Worm (Caenorhabditis elegans) whole organism, late embryonic: ENCODE measurements around the gene C45G9.12.

Source experiments
- C08G9.2 ChIP-seq: sonication (generic microtip); optimal IDR thresholded peaks from 2 replicates; lab custom pipeline; 2016; ENCODE audit warnings: mild to moderate bottlenecking, missing genetic modification characterization, moderate library complexity, missing compliant biosample characterization
- C38D4.7 ChIP-seq: fragments of 200-800 bp; sonication (Bioruptor generic); optimal IDR thresholded peaks from 2 replicates; lab custom pipeline; 2018; ENCODE audit warnings: mild to moderate bottlenecking, missing genetic modification characterization, moderate library complexity, missing compliant biosample characterization
- K02D7.2 ChIP-seq: sonication (generic microtip); optimal IDR thresholded peaks from 2 replicates; lab custom pipeline; 2017; ENCODE audit warnings: mild to moderate bottlenecking, missing genetic modification characterization, missing compliant biosample characterization
- T23F11.4 ChIP-seq: fragments of 200-800 bp; sonication (Bioruptor generic); optimal IDR thresholded peaks from 2 replicates; lab custom pipeline; 2018; ENCODE audit warnings: mild to moderate bottlenecking, missing genetic modification characterization, missing compliant biosample characterization
- Y22D7AL.16 ChIP-seq: sonication (generic microtip); optimal IDR thresholded peaks from 2 replicates; lab custom pipeline; 2016; ENCODE audit warnings: missing genetic modification characterization, missing compliant biosample characterization
- ahr-1 ChIP-seq: sonication (generic microtip); optimal IDR thresholded peaks from 2 replicates; lab custom pipeline; 2016; ENCODE audit warnings: missing genetic modification characterization, missing compliant biosample characterization
- ceh-14 ChIP-seq: sonication (generic microtip); optimal IDR thresholded peaks from 2 replicates; lab custom pipeline; 2016; ENCODE audit warnings: missing genotype, missing genetic modification characterization, missing compliant biosample characterization
- ceh-19 ChIP-seq: fragments of 200-800 bp; sonication (Bioruptor generic); optimal IDR thresholded peaks from 2 replicates; lab custom pipeline; 2018; ENCODE audit warnings: mild to moderate bottlenecking, missing genetic modification characterization, missing compliant biosample characterization
- ceh-2 ChIP-seq: sonication (generic microtip); optimal IDR thresholded peaks from 2 replicates; lab custom pipeline; 2016; ENCODE audit warnings: missing genotype, missing genetic modification characterization, missing compliant biosample characterization
- ceh-24 ChIP-seq: sonication (generic microtip); optimal IDR thresholded peaks from 2 replicates; lab custom pipeline; 2016; ENCODE audit warnings: mild to moderate bottlenecking, missing genetic modification characterization, missing compliant biosample characterization
- ceh-30 ChIP-seq: fragments of 150-350 bp; optimal IDR thresholded peaks from 2 replicates; lab custom pipeline; 2014; ENCODE audit warnings: missing biosample characterization, missing genetic modification characterization
- ceh-34 ChIP-seq: sonication (generic microtip); optimal IDR thresholded peaks from 2 replicates; lab custom pipeline; 2016; ENCODE audit warnings: mild to moderate bottlenecking, missing genetic modification characterization, missing compliant biosample characterization
- ceh-45 ChIP-seq: fragments of 200-800 bp; sonication (Bioruptor generic); IDR thresholded peaks from 2 replicates; pipeline ENCODE4 v1.3.6; 2022; ENCODE audit warnings: missing genetic modification reagents, missing genetic modification characterization, missing compliant biosample characterization
- ceh-9 ChIP-seq: sonication (generic microtip); optimal IDR thresholded peaks from 2 replicates; lab custom pipeline; 2016; ENCODE audit warnings: mild to moderate bottlenecking, missing genetic modification characterization, inconsistent platforms, missing compliant biosample characterization
- che-1 ChIP-seq: sonication (generic microtip); optimal IDR thresholded peaks from 2 replicates; lab custom pipeline; 2016; ENCODE audit warnings: mild to moderate bottlenecking, missing genetic modification characterization, missing compliant biosample characterization
- dmd-4 ChIP-seq: sonication (generic microtip); optimal IDR thresholded peaks from 2 replicates; lab custom pipeline; 2016; ENCODE audit warnings: borderline replicate concordance, missing genetic modification characterization, missing compliant biosample characterization
- dve-1 ChIP-seq: sonication (generic microtip); optimal IDR thresholded peaks from 2 replicates; lab custom pipeline; 2017; ENCODE audit warnings: antibody characterized with exemption, mild to moderate bottlenecking, missing genetic modification characterization, missing compliant biosample characterization
- elt-2 ChIP-seq: sonication (generic microtip); optimal IDR thresholded peaks from 2 replicates; lab custom pipeline; 2016; ENCODE audit warnings: missing genetic modification reagents, missing genetic modification characterization, missing compliant biosample characterization
- elt-4 ChIP-seq: sonication (generic microtip); optimal IDR thresholded peaks from 2 replicates; lab custom pipeline; 2016; ENCODE audit warnings: missing genetic modification characterization, missing compliant biosample characterization
- ets-4 ChIP-seq: sonication (generic microtip); optimal IDR thresholded peaks from 2 replicates; lab custom pipeline; 2016; ENCODE audit warnings: missing genetic modification characterization, missing compliant biosample characterization
- fax-1 ChIP-seq: sonication (generic microtip); optimal IDR thresholded peaks from 2 replicates; lab custom pipeline; 2016; ENCODE audit warnings: missing genotype, missing genetic modification characterization, missing compliant biosample characterization
- gmeb-2 ChIP-seq: sonication (generic microtip); optimal IDR thresholded peaks from 2 replicates; lab custom pipeline; 2016; ENCODE audit warnings: missing genetic modification characterization, inconsistent platforms, missing compliant biosample characterization
- hlh-6 ChIP-seq: sonication (generic microtip); optimal IDR thresholded peaks from 2 replicates; lab custom pipeline; 2016; ENCODE audit warnings: missing genotype, missing genetic modification characterization, missing compliant biosample characterization
- hlh-8 ChIP-seq: sonication (generic microtip); optimal IDR thresholded peaks from 2 replicates; lab custom pipeline; 2016; ENCODE audit warnings: missing genotype, missing genetic modification characterization, missing compliant biosample characterization
- lim-6 ChIP-seq: sonication (generic microtip); optimal IDR thresholded peaks from 2 replicates; lab custom pipeline; 2016; ENCODE audit warnings: missing genetic modification characterization, missing compliant biosample characterization
- lin-11 ChIP-seq: fragments of 200-800 bp; sonication (Bioruptor generic); optimal IDR thresholded peaks from 2 replicates; lab custom pipeline; 2018; ENCODE audit warnings: mild to moderate bottlenecking, missing genetic modification characterization, missing compliant biosample characterization
- madf-2 ChIP-seq: sonication (generic microtip); optimal IDR thresholded peaks from 2 replicates; lab custom pipeline; 2017; ENCODE audit warnings: missing genetic modification characterization, missing compliant biosample characterization
- mec-3 ChIP-seq: sonication (generic microtip); optimal IDR thresholded peaks from 2 replicates; lab custom pipeline; 2016; ENCODE audit warnings: borderline replicate concordance, missing genetic modification characterization, missing compliant biosample characterization
- nfya-1 ChIP-seq: sonication (generic microtip); optimal IDR thresholded peaks from 2 replicates; lab custom pipeline; 2017; ENCODE audit warnings: missing genetic modification characterization, mild to moderate bottlenecking, missing compliant biosample characterization, antibody characterized with exemption, moderate library complexity
- nhr-232 ChIP-seq: sonication (generic microtip); optimal IDR thresholded peaks from 2 replicates; lab custom pipeline; 2016; ENCODE audit warnings: missing genetic modification characterization, missing compliant biosample characterization
- npax-4 ChIP-seq: sonication (generic microtip); optimal IDR thresholded peaks from 2 replicates; lab custom pipeline; 2016; ENCODE audit warnings: missing genetic modification characterization, missing compliant biosample characterization
- pat-9 ChIP-seq: fragments of 200-800 bp; sonication (Bioruptor generic); optimal IDR thresholded peaks from 2 replicates; lab custom pipeline; 2018; ENCODE audit warnings: mild to moderate bottlenecking, missing genetic modification characterization, moderate library complexity, missing compliant biosample characterization
- pha-2 ChIP-seq: sonication (generic microtip); optimal IDR thresholded peaks from 2 replicates; lab custom pipeline; 2017; ENCODE audit warnings: mild to moderate bottlenecking, missing genetic modification characterization, missing compliant biosample characterization
- pqm-1 ChIP-seq: sonication (generic microtip); optimal IDR thresholded peaks from 2 replicates; lab custom pipeline; 2016; ENCODE audit warnings: missing genetic modification characterization, missing compliant biosample characterization
- pros-1 ChIP-seq: fragments of 150-350 bp; optimal IDR thresholded peaks from 2 replicates; lab custom pipeline; 2014; ENCODE audit warnings: missing biosample characterization, missing genetic modification reagents, missing genetic modification characterization
- rnt-1 ChIP-seq: sonication (generic microtip); optimal IDR thresholded peaks from 2 replicates; lab custom pipeline; 2016; ENCODE audit warnings: missing genetic modification characterization, missing compliant biosample characterization
- sdc-2 ChIP-seq: sonication (generic microtip); optimal IDR thresholded peaks from 2 replicates; lab custom pipeline; 2016; ENCODE audit warnings: missing genotype, missing genetic modification characterization, missing compliant biosample characterization
- sox-2 ChIP-seq: fragments of 200-800 bp; sonication (Bioruptor generic); IDR thresholded peaks from 2 replicates; pipeline ENCODE4 v1.3.6; 2022; ENCODE audit warnings: missing genetic modification reagents, missing genetic modification characterization, missing compliant biosample characterization
- sox-4 ChIP-seq: sonication (generic microtip); optimal IDR thresholded peaks from 2 replicates; lab custom pipeline; 2017; ENCODE audit warnings: mild to moderate bottlenecking, missing genetic modification characterization, inconsistent platforms, missing compliant biosample characterization
- tbx-7 ChIP-seq: sonication (generic microtip); optimal IDR thresholded peaks from 2 replicates; lab custom pipeline; 2016; ENCODE audit warnings: missing genotype, missing genetic modification characterization, missing compliant biosample characterization
- ttx-3 ChIP-seq: sonication (generic microtip); optimal IDR thresholded peaks from 2 replicates; lab custom pipeline; 2016; ENCODE audit warnings: missing genetic modification reagents, missing genetic modification characterization, missing compliant biosample characterization
- unc-3 ChIP-seq, 2 experiments: fragments of 200-800 bp in 1 of 2; sonication (Bioruptor generic) in 1 of 2; sonication (generic microtip) in 1 of 2; conservative IDR thresholded peaks in 1 of 2; optimal IDR thresholded peaks in 1 of 2; 2 replicates each; pipeline versions ENCODE4 v1.3.6 to Lab custom; 2016 to 2022; ENCODE audit warnings: missing compliant biosample characterization in 2 of 2, missing genetic modification characterization in 2 of 2, missing genetic modification reagents in 1 of 2
- unc-42 ChIP-seq: sonication (generic microtip); optimal IDR thresholded peaks from 2 replicates; lab custom pipeline; 2016; ENCODE audit warnings: missing genotype, missing genetic modification characterization, missing compliant biosample characterization
- unc-55 ChIP-seq: sonication (generic microtip); optimal IDR thresholded peaks from 2 replicates; lab custom pipeline; 2017; ENCODE audit warnings: missing biosample characterization, missing genetic modification reagents, missing genetic modification characterization
- zip-5 ChIP-seq: sonication (generic microtip); optimal IDR thresholded peaks from 2 replicates; lab custom pipeline; 2016; ENCODE audit warnings: missing genetic modification characterization, missing compliant biosample characterization
- ztf-16 ChIP-seq: sonication (generic microtip); optimal IDR thresholded peaks from 2 replicates; lab custom pipeline; 2017; ENCODE audit warnings: missing genetic modification characterization, missing compliant biosample characterization

C45G9.12 gene

DNA sequence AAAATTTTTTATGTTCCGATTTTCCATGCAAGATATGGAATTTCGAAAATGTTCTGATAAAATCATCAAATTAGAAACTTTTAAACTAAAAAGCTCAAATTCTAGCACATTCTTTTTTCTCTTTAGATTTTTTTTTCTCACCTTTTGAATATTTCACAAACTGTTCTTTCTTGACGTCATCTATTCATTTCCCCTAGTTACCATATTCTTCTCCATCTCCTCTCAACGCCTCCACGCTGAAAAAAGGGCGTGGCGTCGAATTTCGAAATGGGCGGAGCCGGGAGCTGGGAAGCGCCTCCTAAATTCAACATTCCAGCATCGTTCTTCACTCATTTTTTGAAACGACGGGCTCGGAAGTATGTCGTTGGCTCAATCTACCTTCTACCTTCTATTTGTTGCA lies 29.3 kb downstream of the C45G9.12 start, which contains the start of gene nlp-43:
TSS of gene nlp-43 (plus strand) at position 301 of the 400 bp plus-strand sequence.
- TF ChIP-seq npax-4 (tag; lab: Kevin White, UChicago) (no peak), ttx-3 (tag; lab: Kevin White, UChicago) (no peak), gmeb-2 (tag; lab: Kevin White, UChicago) (no peak), ets-4 (tag; lab: Kevin White, UChicago) (no peak), unc-42 (no peak), ceh-30 (tag; lab: Kevin White, UChicago) (no peak), K02D7.2 (tag; lab: Kevin White, UChicago) (no peak), ceh-45 (GFP tag; lab: Robert Waterston, UW) (no peak)

DNA sequence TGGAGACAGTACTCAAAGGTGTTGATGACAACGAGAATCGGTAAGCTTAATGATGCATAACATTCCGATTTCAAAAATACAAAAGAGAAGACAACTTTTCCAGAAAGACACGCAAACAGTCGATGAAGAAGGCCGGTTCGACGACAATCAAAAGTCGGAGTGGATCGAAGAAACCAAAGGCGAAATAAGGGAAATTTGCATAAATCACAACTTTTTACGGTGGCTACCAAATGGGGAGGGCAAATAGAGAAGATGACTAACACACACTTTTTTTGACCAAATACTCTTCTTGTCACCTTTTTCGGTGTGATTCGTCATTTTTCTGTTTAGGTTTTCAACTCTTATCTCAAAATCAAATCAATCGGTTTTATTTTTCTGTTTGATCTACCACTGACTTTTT lies 35.3 kb downstream of the C45G9.12 start, which contains the start of gene C45G9.6:
TSS of gene C45G9.6 (plus strand) at position 301 of the 400 bp plus-strand sequence.
- no peak for TF ChIP-seq lin-11 (tag; lab: Kevin White, UChicago)
- TF ChIP-seq nfya-1 (tag; lab: Kevin White, UChicago): no peak
- TF ChIP-seq unc-55 (GFP tag; lab: Kevin White, UChicago): no peak
- TF ChIP-seq Y22D7AL.16 (tag; lab: Kevin White, UChicago): no peak
- no peak for TF ChIP-seq unc-42
- TF ChIP-seq ztf-16: no peak
- no peak for TF ChIP-seq ahr-1 (tag; lab: Kevin White, UChicago)

DNA sequence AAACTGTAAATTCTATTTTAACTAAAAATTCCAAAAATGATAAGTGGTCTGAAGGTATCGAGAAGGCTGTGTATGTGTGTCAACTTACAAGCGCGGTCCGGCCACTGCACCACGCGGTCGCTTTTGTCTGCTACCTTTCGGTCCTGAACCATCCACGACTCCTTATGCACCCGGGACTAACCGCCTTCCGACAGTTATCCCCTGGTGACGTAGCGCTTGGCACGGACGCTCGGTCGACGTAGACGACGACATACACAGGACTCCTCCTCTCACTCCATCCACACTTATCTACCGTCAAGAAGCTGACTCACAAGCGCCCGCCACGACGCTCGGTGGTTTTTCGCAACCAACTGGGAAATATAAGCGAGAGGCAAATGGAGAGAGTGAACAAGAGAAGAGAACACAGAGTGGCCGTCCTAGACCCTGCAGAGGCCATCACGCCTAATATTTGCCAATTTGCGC lies 40.0 kb downstream of the C45G9.12 start:
- TF ChIP-seq ceh-9 (tag; lab: Kevin White, UChicago) (peak; percentile 39), ceh-45 (GFP tag; lab: Robert Waterston, UW) (peak; percentile 87), gmeb-2 (tag; lab: Kevin White, UChicago) (peak; percentile 67), sox-4 (tag; lab: Kevin White, UChicago) (peak; percentile 75), elt-2 (peak; percentile 95), ceh-2 (tag; lab: Kevin White, UChicago) (peak; percentile 72), ztf-16 (peak; percentile 86), ceh-24 (tag; lab: Kevin White, UChicago) (peak; percentile 87), hlh-6 (tag; lab: Kevin White, UChicago) (peak; percentile 91), mec-3 (tag; lab: Kevin White, UChicago) (peak; percentile 51), hlh-8 (peak; percentile 52), nhr-232 (tag; lab: Kevin White, UChicago) (peak; percentile 81), pqm-1 (tag; lab: Kevin White, UChicago) (peak; percentile 60), zip-5 (tag; lab: Kevin White, UChicago) (peak; percentile 54), rnt-1 (peak; percentile 83), ceh-14 (tag; lab: Kevin White, UChicago) (peak; percentile 83), C38D4.7 (GFP tag; lab: Kevin White, UChicago) (peak; percentile 78), Y22D7AL.16 (tag; lab: Kevin White, UChicago) (peak; percentile 38), ets-4 (tag; lab: Kevin White, UChicago) (peak; percentile 97), npax-4 (tag; lab: Kevin White, UChicago) (peak; percentile 57), pha-2 (tag; lab: Kevin White, UChicago) (peak; percentile 86), sox-2 (GFP tag; lab: Robert Waterston, UW) (peak; percentile 65), pros-1 (peak; percentile 24), ahr-1 (tag; lab: Kevin White, UChicago) (peak; percentile 11), ceh-34 (tag; lab: Kevin White, UChicago) (peak; percentile 96), sdc-2 (peak; percentile 82), pat-9 (tag; lab: Kevin White, UChicago) (peak; percentile 81), fax-1 (tag; lab: Kevin White, UChicago) (peak; percentile 81), unc-3 (GFP tag; conservative IDR thresholded peaks at IDR 0.05; lab: Robert Waterston, UW) (peak; percentile 67), unc-3 (tag; optimal IDR thresholded peaks at IDR 0.05; lab: Kevin White, UChicago) (peak; percentile 91), dmd-4 (tag; lab: Kevin White, UChicago) (peak; percentile 92), T23F11.4 (GFP tag; lab: Kevin White, UChicago) (peak; percentile 93), lim-6 (tag; lab: Kevin White, UChicago) (peak; percentile 45), elt-4 (tag; lab: Kevin White, UChicago) (peak; percentile 76), tbx-7 (tag; lab: Kevin White, UChicago) (peak; percentile 55), C08G9.2 (peak; percentile 86), ceh-19 (GFP tag; lab: Kevin White, UChicago) (peak; percentile 90), madf-2 (peak; percentile 50), nfya-1 (tag; lab: Kevin White, UChicago) (peak; percentile 72), che-1 (peak; percentile 85), dve-1 (peak; percentile 84)
